Worm (Caenorhabditis elegans) whole organism, midembryonic: Measurements from ENCODE around the gene ZC412.5.

Experiments
- T22C8.4 ChIP-seq: fragments of 200-800 bp; sonication (Bioruptor generic); IDR thresholded peaks from 2 replicates; pipeline ENCODE4 v1.3.6; 2022; ENCODE audit warnings: missing genetic modification characterization, missing compliant biosample characterization
- cog-1 ChIP-seq: sonication (generic microtip); optimal IDR thresholded peaks from 2 replicates; lab custom pipeline; 2016; ENCODE audit warnings: missing genetic modification characterization, missing compliant biosample characterization
- flt-1 ChIP-seq: fragments of 200-800 bp; sonication (Bioruptor generic); IDR thresholded peaks from 2 replicates; pipeline ENCODE4 v1.3.6; 2022; ENCODE audit warnings: missing genetic modification characterization, missing compliant biosample characterization
- klf-2 ChIP-seq: fragments of 200-800 bp; sonication (Bioruptor generic); conservative IDR thresholded peaks from 2 replicates; pipeline ENCODE4 v1.3.6; 2022; ENCODE audit warnings: missing genetic modification reagents, missing genetic modification characterization, missing compliant biosample characterization
- med-1 ChIP-seq: sonication (generic microtip); optimal IDR thresholded peaks from 2 replicates; lab custom pipeline; 2017; ENCODE audit warnings: missing genetic modification characterization, mild to moderate bottlenecking, missing compliant biosample characterization, antibody characterized with exemption, missing genetic modification reagents; ENCODE audit not compliant: insufficient read depth
- ref-1 ChIP-seq: fragments of 200-800 bp; sonication (Bioruptor generic); conservative IDR thresholded peaks from 2 replicates; pipeline ENCODE4 v1.3.6; 2022; ENCODE audit warnings: missing genetic modification reagents, missing genetic modification characterization, missing compliant biosample characterization
- tab-1 ChIP-seq: fragments of 200-800 bp; sonication (Bioruptor generic); IDR thresholded peaks from 2 replicates; pipeline ENCODE4 v1.3.6; 2022; ENCODE audit warnings: missing genetic modification characterization, missing compliant biosample characterization
- ztf-23 ChIP-seq: fragments of 200-800 bp; sonication (Bioruptor generic); IDR thresholded peaks from 2 replicates; pipeline ENCODE4 v1.3.6; 2022; ENCODE audit warnings: missing genetic modification reagents, missing genetic modification characterization, missing compliant biosample characterization
- ztf-29 ChIP-seq: fragments of 200-800 bp; sonication (Bioruptor generic); IDR thresholded peaks from 2 replicates; pipeline ENCODE4 v1.3.6; 2022; ENCODE audit warnings: missing genetic modification reagents, missing genetic modification characterization, missing compliant biosample characterization

ZC412.5 gene

ce11 chrV:14875371-14875770 is at the start of gene ZC412.5:
Gene ZC412.5, minus strand, starts transcription at chrV:14875471.
- TF ChIP-seq klf-2 (GFP tag; lab: Robert Waterston, UW) (no peak), ztf-29 (no peak)

ce11 chrV:14924104-14924503 is 48.8 kb upstream of the ZC412.5 start, which contains the start of gene srg-54:
Gene srg-54, minus strand, starts transcription at chrV:14924204.
- TF ChIP-seq tab-1 (GFP tag; lab: Robert Waterston, UW) (no peak), ztf-23 (GFP tag; lab: Robert Waterston, UW) (no peak), ref-1 (GFP tag; lab: Robert Waterston, UW) (no peak), ztf-29 (no peak), med-1 (GFP tag; lab: Kevin White, UChicago) (no peak), T22C8.4 (GFP tag; lab: Robert Waterston, UW) (no peak), flt-1 (GFP tag; lab: Robert Waterston, UW) (no peak), klf-2 (GFP tag; lab: Robert Waterston, UW) (no peak), cog-1 (no peak)

ce11 chrV:14921509-14921908 is 46.2 kb upstream of the ZC412.5 start, which contains the start of gene zmp-4:
Gene zmp-4, minus strand, starts transcription at chrV:14921609.
- no peak for TF ChIP-seq ztf-29
- no peak for TF ChIP-seq flt-1 (GFP tag; lab: Robert Waterston, UW)
- no peak for TF ChIP-seq ref-1 (GFP tag; lab: Robert Waterston, UW)
- TF ChIP-seq ztf-23 (GFP tag; lab: Robert Waterston, UW): no peak
- TF ChIP-seq klf-2 (GFP tag; lab: Robert Waterston, UW): no peak
- no peak for TF ChIP-seq med-1 (GFP tag; lab: Kevin White, UChicago)
- TF ChIP-seq cog-1: no peak
- TF ChIP-seq T22C8.4 (GFP tag; lab: Robert Waterston, UW): no peak
- TF ChIP-seq tab-1 (GFP tag; lab: Robert Waterston, UW): no peak

- TF ChIP-seq ref-1 (GFP tag; lab: Robert Waterston, UW) (no peak), tab-1 (GFP tag; lab: Robert Waterston, UW) (no peak), klf-2 (GFP tag; lab: Robert Waterston, UW) (no peak), flt-1 (GFP tag; lab: Robert Waterston, UW) (no peak), med-1 (GFP tag; lab: Kevin White, UChicago) (no peak), T22C8.4 (GFP tag; lab: Robert Waterston, UW) (no peak), ztf-23 (GFP tag; lab: Robert Waterston, UW) (no peak), cog-1 (no peak), ztf-29 (no peak)
These were observed 40.3 kb upstream of the ZC412.5 start, which contains the start of gene H12D21.11 for ce11 chrV:14915599-14915998. Gene H12D21.11, plus strand, starts transcription at chrV:14915899.

ce11 chrV:14910758-14911157 is 35.5 kb upstream of the ZC412.5 start:
- TF ChIP-seq T22C8.4 (GFP tag; lab: Robert Waterston, UW): no peak

- no peak for TF ChIP-seq cog-1
- TF ChIP-seq T22C8.4 (GFP tag; lab: Robert Waterston, UW): no peak
- no peak for TF ChIP-seq med-1 (GFP tag; lab: Kevin White, UChicago)
- TF ChIP-seq tab-1 (GFP tag; lab: Robert Waterston, UW): no peak
- TF ChIP-seq ztf-29: no peak
- TF ChIP-seq ref-1 (GFP tag; lab: Robert Waterston, UW): no peak
- no peak for TF ChIP-seq klf-2 (GFP tag; lab: Robert Waterston, UW)
- TF ChIP-seq ztf-23 (GFP tag; lab: Robert Waterston, UW): no peak
These were observed 34.1 kb upstream of the ZC412.5 start, which contains the start of gene H12D21.9 for ce11 chrV:14909331-14909835. Gene H12D21.9, minus strand, starts transcription at chrV:14909478.

- TF ChIP-seq T22C8.4 (GFP tag; lab: Robert Waterston, UW) (no peak), ztf-23 (GFP tag; lab: Robert Waterston, UW) (no peak), tab-1 (GFP tag; lab: Robert Waterston, UW) (no peak), med-1 (GFP tag; lab: Kevin White, UChicago) (no peak), cog-1 (no peak), klf-2 (GFP tag; lab: Robert Waterston, UW) (no peak), ref-1 (GFP tag; lab: Robert Waterston, UW) (no peak), flt-1 (GFP tag; lab: Robert Waterston, UW) (no peak), ztf-29 (no peak)
These were observed 32.2 kb upstream of the ZC412.5 start for ce11 chrV:14907445-14907844.

ce11 chrV:14900905-14901304 is 25.6 kb upstream of the ZC412.5 start:
- TF ChIP-seq ref-1 (GFP tag; lab: Robert Waterston, UW) (no peak), med-1 (GFP tag; lab: Kevin White, UChicago) (no peak), klf-2 (GFP tag; lab: Robert Waterston, UW) (no peak), flt-1 (GFP tag; lab: Robert Waterston, UW) (no peak), ztf-23 (GFP tag; lab: Robert Waterston, UW) (no peak), tab-1 (GFP tag; lab: Robert Waterston, UW) (no peak), ztf-29 (no peak), cog-1 (no peak), T22C8.4 (GFP tag; lab: Robert Waterston, UW) (no peak)

- no peak for TF ChIP-seq tab-1 (GFP tag; lab: Robert Waterston, UW)
- no peak for TF ChIP-seq med-1 (GFP tag; lab: Kevin White, UChicago)
These were observed 24.3 kb upstream of the ZC412.5 start, which contains the start of gene H12D21.10 for ce11 chrV:14899545-14899944. Gene H12D21.10, plus strand, starts transcription at chrV:14899804.

ce11 chrV:14897731-14898130 is 22.5 kb upstream of the ZC412.5 start, which contains the start of gene H12D21.6:
Gene H12D21.6, minus strand, starts transcription at chrV:14897831.
- TF ChIP-seq ztf-29: no peak
- no peak for TF ChIP-seq cog-1
- TF ChIP-seq T22C8.4 (GFP tag; lab: Robert Waterston, UW): no peak
- no peak for TF ChIP-seq ref-1 (GFP tag; lab: Robert Waterston, UW)
- no peak for TF ChIP-seq flt-1 (GFP tag; lab: Robert Waterston, UW)
- no peak for TF ChIP-seq ztf-23 (GFP tag; lab: Robert Waterston, UW)
- TF ChIP-seq klf-2 (GFP tag; lab: Robert Waterston, UW): no peak
- no peak for TF ChIP-seq med-1 (GFP tag; lab: Kevin White, UChicago)
- TF ChIP-seq tab-1 (GFP tag; lab: Robert Waterston, UW): no peak
